Worm (Caenorhabditis elegans): ENCODE results near the gene sru-42.

Gene sru-42

DNA sequence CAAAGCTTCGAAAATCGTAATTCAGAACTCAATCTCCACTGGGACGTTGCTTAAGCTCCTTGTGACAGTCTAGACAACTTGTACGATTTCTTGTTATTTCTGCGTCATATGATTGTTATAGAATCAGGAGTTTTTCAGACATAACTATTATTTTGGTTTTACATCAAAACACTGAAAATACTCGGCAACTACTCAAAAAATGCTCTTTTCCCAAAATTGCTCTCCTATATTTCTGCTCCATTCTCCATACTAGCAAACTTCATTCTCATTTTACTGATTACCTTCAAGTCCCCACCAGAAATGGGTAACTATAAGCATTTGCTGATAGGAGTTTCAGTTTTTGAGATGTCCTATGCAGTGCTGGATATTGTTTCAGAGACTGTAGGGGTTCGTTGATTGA is 28.7 kb upstream of the sru-42 start, which contains the start of gene C55A1.1:
Gene C55A1.1 (plus strand): TSS at position 301 of the 400 bp plus-strand sequence.
- TF ChIP-seq fos-1 (tag; optimal IDR thresholded peaks at IDR 0.05), result no peak
- no peak for TF ChIP-seq ztf-7 (tag; optimal IDR thresholded peaks at IDR 0.05)
- TF ChIP-seq mep-1 (tag; optimal IDR thresholded peaks at IDR 0.05), result no peak
- no peak for TF ChIP-seq saeg-2 (GFP tag; IDR thresholded peaks at IDR 0.05)
- no peak for TF ChIP-seq nhr-28 (tag; optimal IDR thresholded peaks at IDR 0.05)
- no peak for TF ChIP-seq mxl-3 (GFP tag; optimal IDR thresholded peaks at IDR 0.05)
- no peak for TF ChIP-seq mxl-2 (GFP tag; conservative IDR thresholded peaks at IDR 0.05)
- no peak for TF ChIP-seq nhr-6 (tag; optimal IDR thresholded peaks at IDR 0.05)
- no peak for TF ChIP-seq unc-130 (GFP tag; optimal IDR thresholded peaks at IDR 0.05)
- TF ChIP-seq daf-16 (GFP tag; optimal IDR thresholded peaks at IDR 0.05), result no peak
- no peak for TF ChIP-seq daf-16 (tag; optimal IDR thresholded peaks at IDR 0.05)
- no peak for TF ChIP-seq ztf-11 (tag; optimal IDR thresholded peaks at IDR 0.05)
- no peak for TF ChIP-seq nhr-77 (tag; optimal IDR thresholded peaks at IDR 0.05)
- TF ChIP-seq F10B5.3 (tag; optimal IDR thresholded peaks at IDR 0.05), result no peak

DNA sequence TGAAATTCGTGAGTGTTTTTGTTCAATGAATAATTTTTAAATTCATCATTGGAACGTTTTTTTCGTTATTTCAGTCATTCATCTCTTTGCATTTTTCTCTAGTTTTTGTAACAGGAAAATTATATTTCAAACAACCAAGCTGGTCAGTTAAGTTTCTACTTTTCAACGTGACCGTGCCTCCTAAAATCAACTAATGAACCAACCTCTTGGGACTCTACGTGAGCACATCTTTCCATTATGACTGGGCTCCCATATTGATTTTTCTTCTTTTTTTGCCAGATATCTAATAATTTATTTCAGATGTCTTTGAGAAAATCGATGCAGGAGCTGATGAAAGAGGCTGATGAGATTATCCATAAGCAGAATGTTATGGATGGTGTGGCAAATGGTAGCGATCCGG is 24.7 kb upstream of the sru-42 start, which contains the start of gene C55A1.11:
Gene C55A1.11 (plus strand): TSS at position 301 of the 400 bp plus-strand sequence.
- no peak for TF ChIP-seq madf-9 (GFP tag; conservative IDR thresholded peaks at IDR 0.05)
- no peak for TF ChIP-seq zip-2 (tag; optimal IDR thresholded peaks at IDR 0.05)
- no peak for TF ChIP-seq ama-1 (optimal IDR thresholded peaks at IDR 0.05)
- TF ChIP-seq zfp-2 (tag; optimal IDR thresholded peaks at IDR 0.05), result no peak
- TF ChIP-seq lim-7 (GFP tag; IDR thresholded peaks at IDR 0.05), result no peak
- no peak for TF ChIP-seq mdt-29 (GFP tag; IDR thresholded peaks at IDR 0.05)
- TF ChIP-seq php-3 (GFP tag; IDR thresholded peaks at IDR 0.05), result no peak
- no peak for TF ChIP-seq mxl-2 (GFP tag; conservative IDR thresholded peaks at IDR 0.05)
- no peak for TF ChIP-seq dve-1 (tag; optimal IDR thresholded peaks at IDR 0.05; ENCODE audit: insufficient read depth)
- no peak for TF ChIP-seq nhr-11 (tag; optimal IDR thresholded peaks at IDR 0.05)
- TF ChIP-seq nhr-25 (tag; optimal IDR thresholded peaks at IDR 0.05; ENCODE audit: borderline replicate concordance, insufficient read depth), result no peak
- no peak for TF ChIP-seq ctbp-1 (GFP tag; IDR thresholded peaks at IDR 0.05)
- no peak for TF ChIP-seq lin-1 (GFP tag; IDR thresholded peaks at IDR 0.05)
- TF ChIP-seq lin-39 (tag; optimal IDR thresholded peaks at IDR 0.05), result no peak
- TF ChIP-seq zip-11 (GFP tag; IDR thresholded peaks at IDR 0.05), result no peak
- no peak for TF ChIP-seq lsy-2 (tag; optimal IDR thresholded peaks at IDR 0.05)
- no peak for TF ChIP-seq daf-19 (GFP tag; conservative IDR thresholded peaks at IDR 0.05)
- TF ChIP-seq Y105C5A.15 (GFP tag; IDR thresholded peaks at IDR 0.05), result no peak
- no peak for TF ChIP-seq T20F7.1 (GFP tag; optimal IDR thresholded peaks at IDR 0.05)

DNA sequence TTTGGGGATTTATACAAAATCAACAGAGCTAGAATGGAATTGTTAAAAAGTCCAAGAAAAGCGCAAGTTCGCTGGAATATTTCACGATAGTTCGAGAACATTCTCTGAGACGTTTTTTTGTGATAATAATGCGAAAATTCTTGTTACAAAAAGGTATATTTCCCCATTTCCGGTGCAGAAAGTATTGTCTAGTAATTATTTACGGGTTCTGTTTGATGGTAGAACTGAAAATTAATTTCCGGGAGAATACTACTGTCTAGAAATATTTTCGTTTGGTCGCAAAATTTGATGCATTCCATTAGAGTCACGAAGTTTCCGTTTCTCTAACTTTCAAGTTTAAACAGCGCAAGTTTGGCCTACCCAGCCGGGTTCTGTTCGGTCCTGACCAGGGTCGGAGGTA is 20.7 kb upstream of the sru-42 start, which contains the start of gene str-248:
Gene str-248 (minus strand): TSS at position 101 of the 400 bp plus-strand sequence.
- TF ChIP-seq rbr-2 (tag; optimal IDR thresholded peaks at IDR 0.05) (no peak), T20F7.1 (GFP tag; optimal IDR thresholded peaks at IDR 0.05) (no peak), aha-1 (tag) (peak; percentile 8)

DNA sequence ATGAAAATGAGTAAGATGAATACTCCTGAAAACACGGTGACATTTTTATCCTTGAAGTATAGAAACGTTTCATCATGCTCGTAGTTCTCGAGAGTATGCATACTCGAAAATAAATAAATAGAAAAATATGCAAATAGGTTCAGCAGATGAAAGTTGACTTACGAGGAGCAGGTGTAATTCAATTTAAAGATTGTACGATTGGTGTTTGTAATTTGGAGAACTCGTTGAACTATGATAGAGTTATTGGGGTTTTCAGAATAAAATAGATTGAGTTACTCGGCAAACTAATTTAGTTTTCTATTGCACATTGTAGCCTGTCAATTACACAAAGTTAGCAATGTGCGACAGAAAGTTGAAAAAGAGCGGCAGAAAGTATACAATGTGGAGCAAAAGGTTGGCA is 11.4 kb upstream of the sru-42 start, which contains the start of gene srz-44:
Gene srz-44 (minus strand): TSS at position 101 of the 400 bp plus-strand sequence.
- TF ChIP-seq nhr-77 (tag; optimal IDR thresholded peaks at IDR 0.05) (no peak), mdl-1 (tag; optimal IDR thresholded peaks at IDR 0.05) (no peak), mdt-29 (GFP tag; IDR thresholded peaks at IDR 0.05) (no peak), fos-1 (tag; optimal IDR thresholded peaks at IDR 0.05) (no peak), nhr-111 (GFP tag; optimal IDR thresholded peaks at IDR 0.05) (no peak), lsy-2 (tag; optimal IDR thresholded peaks at IDR 0.05) (no peak), ceh-20 (GFP tag; IDR thresholded peaks at IDR 0.05) (no peak), ceh-32 (tag; optimal IDR thresholded peaks at IDR 0.05; ENCODE audit: poor library complexity) (no peak), tra-1 (GFP tag; IDR thresholded peaks at IDR 0.05) (no peak), F10B5.3 (tag; optimal IDR thresholded peaks at IDR 0.05) (no peak), dmd-8 (GFP tag; IDR thresholded peaks at IDR 0.05) (no peak), daf-12 (tag; optimal IDR thresholded peaks at IDR 0.05) (no peak)
